Worm (Caenorhabditis elegans): Measurements from ENCODE around the gene ttm-1.

- TF ChIP-seq flt-1 (GFP tag; IDR thresholded peaks at IDR 0.05), result no peak
- TF ChIP-seq T22C8.4 (GFP tag; IDR thresholded peaks at IDR 0.05), result no peak
Measured at ce11 chrIII:12990997-12991396, 24.2 kb upstream of the ttm-1 start, which contains the start of gene ZK1010.12.
